Fruit fly (Drosophila melanogaster) whole organism, adult: ENCODE data around the gene Gr93b.

Experiments
- CG11617 ChIP-seq: fragments of 200-800 bp; sonication (Bioruptor generic); optimal IDR thresholded peaks from 2 replicates; lab custom pipeline; 2017; ENCODE audit warnings: mild to moderate bottlenecking, missing biosample characterization, missing genetic modification reagents, missing genetic modification characterization
- CG12768 ChIP-seq: fragments of 200-800 bp; sonication (Bioruptor generic); optimal IDR thresholded peaks from 2 replicates; lab custom pipeline; 2017; ENCODE audit warnings: missing biosample characterization, missing genetic modification characterization, mild to moderate bottlenecking, moderate library complexity, missing genetic modification reagents
- CG14711 ChIP-seq: fragments of 200-800 bp; sonication (Bioruptor generic); optimal IDR thresholded peaks from 2 replicates; lab custom pipeline; 2018; ENCODE audit warnings: missing biosample characterization, mild to moderate bottlenecking, missing genetic modification characterization, moderate library complexity
- CG1620 ChIP-seq: fragments of 200-800 bp; sonication (Bioruptor generic); optimal IDR thresholded peaks from 2 replicates; lab custom pipeline; 2016; ENCODE audit warnings: missing biosample characterization, missing genetic modification characterization
- CG33017 ChIP-seq: fragments of 200-800 bp; sonication (Bioruptor generic); optimal IDR thresholded peaks from 2 replicates; lab custom pipeline; 2018; ENCODE audit warnings: missing biosample characterization, mild to moderate bottlenecking, missing genetic modification characterization, moderate library complexity
- CG5204 ChIP-seq: fragments of 200-800 bp; sonication (Bioruptor generic); optimal IDR thresholded peaks from 2 replicates; lab custom pipeline; 2016; ENCODE audit warnings: missing biosample characterization, missing genetic modification characterization
- CG7045 ChIP-seq: fragments of 200-800 bp; sonication (Bioruptor generic); optimal IDR thresholded peaks from 2 replicates; lab custom pipeline; 2017; ENCODE audit warnings: missing biosample characterization, mild to moderate bottlenecking, missing genetic modification characterization
- CG7101 ChIP-seq: fragments of 200-800 bp; sonication (Bioruptor generic); optimal IDR thresholded peaks from 2 replicates; lab custom pipeline; 2018; ENCODE audit warnings: missing biosample characterization, mild to moderate bottlenecking, missing genetic modification characterization, moderate library complexity
- Clk ChIP-seq: fragments of 200-800 bp; sonication (Bioruptor generic); optimal IDR thresholded peaks from 2 replicates; lab custom pipeline; 2017; ENCODE audit warnings: missing biosample characterization, missing genetic modification characterization
- Crg-1 ChIP-seq: fragments of 200-800 bp; sonication (Bioruptor generic); optimal IDR thresholded peaks from 2 replicates; lab custom pipeline; 2016; ENCODE audit warnings: missing biosample characterization, missing genetic modification characterization
- Hr96 ChIP-seq: fragments of 200-800 bp; sonication (Bioruptor generic); optimal IDR thresholded peaks from 2 replicates; lab custom pipeline; 2016; ENCODE audit warnings: missing biosample characterization, missing genetic modification characterization
- Mnt ChIP-seq: fragments of 200-800 bp; sonication (Bioruptor generic); optimal IDR thresholded peaks from 2 replicates; lab custom pipeline; 2016; ENCODE audit warnings: missing biosample characterization, mild to moderate bottlenecking, missing genetic modification characterization
- bab1 ChIP-seq: fragments of 200-800 bp; sonication (Bioruptor generic); optimal IDR thresholded peaks from 3 replicates; lab custom pipeline; 2019; ENCODE audit warnings: missing biosample characterization, mild to moderate bottlenecking, missing genetic modification characterization, moderate library complexity
- cic ChIP-seq: fragments of 200-800 bp; sonication (Bioruptor generic); optimal IDR thresholded peaks from 2 replicates; lab custom pipeline; 2017; ENCODE audit warnings: missing biosample characterization, mild to moderate bottlenecking, missing genetic modification characterization, moderate library complexity
- cnc ChIP-seq, 2 experiments: fragments of >200 bp; optimal IDR thresholded peaks; 2 replicates each; lab custom pipeline; 2017
- kay ChIP-seq: fragments of 200-800 bp; sonication (Bioruptor generic); peaks from one replicate; lab custom pipeline; 2016; ENCODE audit warnings: missing biosample characterization, missing genetic modification characterization, borderline replicate concordance
- ovo ChIP-seq: fragments of 200-800 bp; sonication (Bioruptor generic); optimal IDR thresholded peaks from 2 replicates; lab custom pipeline; 2016; ENCODE audit warnings: missing biosample characterization, missing genetic modification characterization
- pad ChIP-seq: fragments of 200-800 bp; sonication (Bioruptor generic); optimal IDR thresholded peaks from 3 replicates; lab custom pipeline; 2017; ENCODE audit warnings: missing biosample characterization, missing genetic modification characterization, mild to moderate bottlenecking, moderate library complexity, missing genetic modification reagents
- tj ChIP-seq: fragments of 200-800 bp; sonication (Bioruptor generic); optimal IDR thresholded peaks from 3 replicates; lab custom pipeline; 2017; ENCODE audit warnings: missing biosample characterization, mild to moderate bottlenecking, missing genetic modification characterization, moderate library complexity
- toe ChIP-seq: fragments of 200-800 bp; sonication (Bioruptor generic); optimal IDR thresholded peaks from 2 replicates; lab custom pipeline; 2016; ENCODE audit warnings: missing biosample characterization, missing genetic modification characterization

Gene Gr93b

dm6 chr3R:21836201-21836504 is 7.4 kb downstream of the Gr93b start:
- TF ChIP-seq Clk (GFP tag; lab: Kevin White, UChicago): no peak
- no peak for TF ChIP-seq Mnt (GFP tag; lab: Kevin White, UChicago)
- TF ChIP-seq ovo (GFP tag; lab: Kevin White, UChicago): no peak
- no peak for TF ChIP-seq CG7101 (tag; lab: Kevin White, UChicago)
- no peak for TF ChIP-seq CG14711 (tag; lab: Kevin White, UChicago)

DNA sequence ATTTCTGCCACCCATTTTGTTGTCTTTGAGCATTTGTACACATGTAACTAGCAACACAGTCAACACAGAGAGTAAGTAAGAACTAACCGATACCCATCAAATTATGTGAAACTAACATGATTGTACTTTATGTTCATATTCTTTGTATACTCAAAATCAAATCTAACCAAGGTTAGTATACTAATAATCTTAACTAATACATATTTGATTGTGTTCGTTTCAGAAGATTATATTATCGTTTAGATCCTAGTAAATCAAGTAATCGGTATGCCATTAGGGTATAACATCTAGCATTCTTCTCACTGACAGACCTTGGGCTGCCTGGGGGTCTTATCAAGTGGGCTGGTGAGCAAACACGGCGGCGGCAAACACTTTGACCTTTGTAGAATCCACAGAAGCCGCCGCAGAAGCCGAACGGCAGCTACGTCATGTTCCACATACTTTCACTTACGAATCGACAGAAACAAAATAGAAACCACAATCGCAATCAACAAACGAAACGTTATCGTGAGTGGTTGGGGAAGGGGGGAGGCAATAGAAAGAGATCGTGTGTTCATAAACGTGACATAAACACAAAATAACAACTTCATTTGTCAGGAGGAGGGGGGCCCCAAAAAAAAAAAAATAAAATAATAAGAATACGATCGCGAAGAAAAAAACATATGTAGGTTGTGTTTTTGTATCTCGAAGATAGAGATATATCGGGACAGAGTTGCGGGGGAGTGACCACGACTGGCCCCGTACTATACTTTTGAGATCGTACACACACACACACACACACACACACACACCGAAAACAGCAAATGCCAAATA is 8.0 kb downstream of the Gr93b start:
- no peak for TF ChIP-seq kay
- no peak for TF ChIP-seq CG7101 (tag; lab: Kevin White, UChicago)
- no peak for TF ChIP-seq bab1 (GFP tag; lab: Kevin White, UChicago)
- no peak for TF ChIP-seq CG14711 (tag; lab: Kevin White, UChicago)
- TF ChIP-seq Crg-1 (GFP tag; lab: Kevin White, UChicago): no peak
- no peak for TF ChIP-seq pad (GFP tag; lab: Kevin White, UChicago)
- TF ChIP-seq Hr96: no peak
- no peak for TF ChIP-seq cic (GFP tag; lab: Kevin White, UChicago)
- TF ChIP-seq cnc (optimal IDR thresholded peaks at IDR 0.05; lab: Kevin White, UChicago): no peak
- no peak for TF ChIP-seq CG11617 (GFP tag; lab: Kevin White, UChicago)
- TF ChIP-seq Mnt (GFP tag; lab: Kevin White, UChicago): no peak
- TF ChIP-seq tj: no peak
- no peak for TF ChIP-seq CG5204 (GFP tag; lab: Kevin White, UChicago)
- TF ChIP-seq CG12768: no peak
- no peak for TF ChIP-seq Clk (GFP tag; lab: Kevin White, UChicago)
- no peak for TF ChIP-seq CG1620 (GFP tag; lab: Kevin White, UChicago)
- TF ChIP-seq CG33017 (tag; lab: Kevin White, UChicago): no peak

- TF ChIP-seq Crg-1 (GFP tag; lab: Kevin White, UChicago) (no peak), cic (GFP tag; lab: Kevin White, UChicago) (no peak), CG7045 (no peak), Clk (GFP tag; lab: Kevin White, UChicago) (no peak), Mnt (GFP tag; lab: Kevin White, UChicago) (no peak), toe (GFP tag; lab: Kevin White, UChicago) (no peak), pad (GFP tag; lab: Kevin White, UChicago) (no peak), cnc (optimal IDR thresholded peaks at IDR 0.05; lab: Kevin White, UChicago) (no peak), CG12768 (no peak), CG5204 (GFP tag; lab: Kevin White, UChicago) (no peak), CG7101 (tag; lab: Kevin White, UChicago) (no peak), bab1 (GFP tag; lab: Kevin White, UChicago) (no peak), CG33017 (tag; lab: Kevin White, UChicago) (no peak), CG14711 (tag; lab: Kevin White, UChicago) (no peak), CG11617 (GFP tag; lab: Kevin White, UChicago) (no peak), CG1620 (GFP tag; lab: Kevin White, UChicago) (no peak), kay (no peak), tj (no peak), Hr96 (no peak)
Measured at dm6 chr3R:21834234-21835070, 9.1 kb downstream of the Gr93b start.

DNA sequence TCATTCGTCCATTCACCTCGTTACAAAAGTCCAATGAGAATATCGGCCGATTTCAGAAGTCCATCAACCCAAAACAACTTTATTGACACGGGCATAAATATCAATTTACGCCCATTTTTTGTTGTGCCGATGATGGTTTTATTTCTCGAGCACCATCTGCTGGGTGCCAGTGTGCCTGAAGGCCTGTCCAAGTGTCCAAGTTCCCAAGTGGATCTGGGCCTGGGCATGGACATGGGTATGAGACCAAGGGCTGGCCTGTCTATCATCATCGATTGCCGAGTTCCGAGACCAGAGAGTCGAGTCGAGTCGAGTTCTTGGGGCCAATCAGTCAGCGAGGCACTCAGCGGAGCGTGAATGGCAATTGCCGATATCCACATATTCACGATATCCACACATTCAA is 11.4 kb downstream of the Gr93b start, which contains the start of gene Gr93a:
Gene Gr93a (plus strand): TSS at position 301 of the 400 bp plus-strand sequence.
- TF ChIP-seq Crg-1 (GFP tag; lab: Kevin White, UChicago) (no peak), ovo (GFP tag; lab: Kevin White, UChicago) (no peak), CG11617 (GFP tag; lab: Kevin White, UChicago) (no peak), kay (no peak), CG5204 (GFP tag; lab: Kevin White, UChicago) (no peak), cnc (optimal IDR thresholded peaks at IDR 0.05; lab: Kevin White, UChicago) (no peak), cic (GFP tag; lab: Kevin White, UChicago) (no peak), CG7045 (no peak), Mnt (GFP tag; lab: Kevin White, UChicago) (no peak), Hr96 (no peak), bab1 (GFP tag; lab: Kevin White, UChicago) (no peak), CG33017 (tag; lab: Kevin White, UChicago) (no peak), pad (GFP tag; lab: Kevin White, UChicago) (no peak), tj (no peak), CG12768 (no peak), CG7101 (tag; lab: Kevin White, UChicago) (no peak), toe (GFP tag; lab: Kevin White, UChicago) (no peak), CG14711 (tag; lab: Kevin White, UChicago) (no peak), CG1620 (GFP tag; lab: Kevin White, UChicago) (no peak)

dm6 chr3R:21831040-21831439 is 12.5 kb downstream of the Gr93b start:
- TF ChIP-seq Crg-1 (GFP tag; lab: Kevin White, UChicago) (no peak), CG7101 (tag; lab: Kevin White, UChicago) (no peak), CG33017 (tag; lab: Kevin White, UChicago) (no peak), ovo (GFP tag; lab: Kevin White, UChicago) (no peak), Mnt (GFP tag; lab: Kevin White, UChicago) (no peak), cic (GFP tag; lab: Kevin White, UChicago) (no peak), CG11617 (GFP tag; lab: Kevin White, UChicago) (no peak), cnc (optimal IDR thresholded peaks at IDR 0.05; lab: Kevin White, UChicago) (no peak), CG7045 (no peak), pad (GFP tag; lab: Kevin White, UChicago) (no peak), Hr96 (no peak), toe (GFP tag; lab: Kevin White, UChicago) (no peak), CG5204 (GFP tag; lab: Kevin White, UChicago) (no peak), kay (no peak), CG14711 (tag; lab: Kevin White, UChicago) (no peak), CG12768 (no peak), CG1620 (GFP tag; lab: Kevin White, UChicago) (no peak), Clk (GFP tag; lab: Kevin White, UChicago) (no peak), tj (no peak), bab1 (GFP tag; lab: Kevin White, UChicago) (no peak)
